Worm (Caenorhabditis elegans) whole organism, L1 larva: ENCODE measurements around the gene str-77.

ENCODE experiments used
- C04F5.9 ChIP-seq: sonication (generic microtip); optimal IDR thresholded peaks from 2 replicates; lab custom pipeline; 2016; ENCODE audit warnings: missing genetic modification characterization, missing compliant biosample characterization
- C34B4.2 ChIP-seq: sonication (generic microtip); optimal IDR thresholded peaks from 2 replicates; lab custom pipeline; 2017; ENCODE audit warnings: mild to moderate bottlenecking, missing genetic modification characterization, missing compliant biosample characterization
- Y116A8C.19 ChIP-seq: sonication (generic microtip); optimal IDR thresholded peaks from 2 replicates; lab custom pipeline; 2016; ENCODE audit warnings: missing compliant biosample characterization, missing genetic modification characterization, borderline replicate concordance
- aha-1 ChIP-seq: fragments of 150-350 bp; optimal IDR thresholded peaks from 2 replicates; lab custom pipeline; 2014; ENCODE audit warnings: missing biosample characterization, missing genetic modification characterization
- alr-1 ChIP-seq: fragments of 200-800 bp; sonication (Bioruptor generic); optimal IDR thresholded peaks from 2 replicates; lab custom pipeline; 2018; ENCODE audit warnings: borderline replicate concordance, mild to moderate bottlenecking, missing genetic modification characterization, missing compliant biosample characterization
- ama-1 ChIP-seq: fragments of 150-350 bp; optimal IDR thresholded peaks from 2 replicates; lab custom pipeline; 2014
- blmp-1 ChIP-seq: fragments of 150-350 bp; optimal IDR thresholded peaks from 2 replicates; lab custom pipeline; 2014; ENCODE audit warnings: missing biosample characterization, missing genetic modification characterization
- dpl-1 ChIP-seq, 3 experiments: fragments of 150-350 bp in 2 of 3; sonication (generic microtip) in 1 of 3; optimal IDR thresholded peaks; 2 replicates each; lab custom pipeline; 2014 to 2017; ENCODE audit warnings: missing biosample characterization in 3 of 3, missing genetic modification characterization in 3 of 3, missing genetic modification reagents in 3 of 3
- efl-1 ChIP-seq, 4 experiments: fragments of 150-350 bp; optimal IDR thresholded peaks in 3 of 4; peaks in 1 of 4; 1 replicate in 1 of 4; 2 replicates in 3 of 4; lab custom pipeline; 2014; ENCODE audit warnings: missing biosample characterization in 2 of 4, missing genetic modification characterization in 2 of 4, missing genetic modification reagents in 2 of 4
- efl-3 ChIP-seq: fragments of 200-800 bp; sonication (Bioruptor generic); optimal IDR thresholded peaks from 2 replicates; lab custom pipeline; 2018; ENCODE audit warnings: mild to moderate bottlenecking, missing genetic modification characterization, missing compliant biosample characterization
- egl-13 ChIP-seq: sonication (generic microtip); optimal IDR thresholded peaks from 2 replicates; lab custom pipeline; 2016; ENCODE audit warnings: missing genotype, missing genetic modification reagents, missing genetic modification characterization, missing compliant biosample characterization
- elt-2 ChIP-seq: sonication (generic microtip); optimal IDR thresholded peaks from 2 replicates; lab custom pipeline; 2016; ENCODE audit warnings: missing genetic modification characterization, mild to moderate bottlenecking, inconsistent platforms, missing compliant biosample characterization, missing genetic modification reagents
- elt-3 ChIP-seq, 6 experiments: fragments of 150-350 bp in 1 of 6; sonication (generic microtip); optimal IDR thresholded peaks; 2 replicates each; lab custom pipeline; 2017 to 2018; ENCODE audit warnings: missing biosample characterization in 6 of 6, missing genetic modification characterization in 6 of 6, inconsistent platforms in 1 of 6
- fkh-10 ChIP-seq: sonication (generic microtip); optimal IDR thresholded peaks from 2 replicates; lab custom pipeline; 2017; ENCODE audit warnings: missing biosample characterization, missing genetic modification reagents, missing genetic modification characterization
- fkh-4 ChIP-seq: sonication (generic microtip); optimal IDR thresholded peaks from 2 replicates; lab custom pipeline; 2016; ENCODE audit warnings: missing compliant biosample characterization, missing genetic modification characterization, borderline replicate concordance
- fkh-8 ChIP-seq: sonication (generic microtip); optimal IDR thresholded peaks from 2 replicates; lab custom pipeline; 2016; ENCODE audit warnings: mild to moderate bottlenecking, missing genetic modification characterization, missing compliant biosample characterization
- hlh-17 ChIP-seq: fragments of 200-800 bp; sonication (Bioruptor generic); optimal IDR thresholded peaks from 2 replicates; lab custom pipeline; 2018; ENCODE audit warnings: missing genetic modification characterization, mild to moderate bottlenecking, missing compliant biosample characterization, moderate library complexity, borderline replicate concordance
- hpl-2 ChIP-seq: fragments of 150-350 bp; optimal IDR thresholded peaks from 2 replicates; lab custom pipeline; 2014; ENCODE audit warnings: missing biosample characterization, missing genetic modification reagents, missing genetic modification characterization
- irx-1 ChIP-seq: sonication (generic microtip); optimal IDR thresholded peaks from 2 replicates; lab custom pipeline; 2016; ENCODE audit warnings: missing genetic modification characterization, missing compliant biosample characterization
- jun-1 ChIP-seq: fragments of 150-350 bp; optimal IDR thresholded peaks from 2 replicates; lab custom pipeline; 2014; ENCODE audit warnings: missing biosample characterization, missing genetic modification reagents, missing genetic modification characterization
- lin-14 ChIP-seq: fragments of 200-800 bp; sonication (Bioruptor generic); optimal IDR thresholded peaks from 2 replicates; lab custom pipeline; 2018; ENCODE audit warnings: mild to moderate bottlenecking, missing genetic modification characterization, moderate library complexity, missing compliant biosample characterization
- lsy-2 ChIP-seq, 2 experiments: fragments of 150-350 bp; optimal IDR thresholded peaks; 2 replicates each; lab custom pipeline; 2014; ENCODE audit warnings: missing biosample characterization in 2 of 2, missing genetic modification characterization in 2 of 2
- mdl-1 ChIP-seq, 2 experiments: fragments of 150-350 bp; optimal IDR thresholded peaks; 2 replicates each; lab custom pipeline; 2014 to 2017; ENCODE audit warnings: missing biosample characterization in 2 of 2, missing genetic modification characterization in 2 of 2, inconsistent platforms in 1 of 2
- mep-1 ChIP-seq: fragments of 150-350 bp; optimal IDR thresholded peaks from 2 replicates; lab custom pipeline; 2014; ENCODE audit warnings: missing biosample characterization, missing genetic modification characterization
- nhr-12 ChIP-seq: sonication (generic microtip); optimal IDR thresholded peaks from 2 replicates; lab custom pipeline; 2017; ENCODE audit warnings: missing biosample characterization, missing genetic modification characterization
- nhr-19 ChIP-seq: fragments of 200-800 bp; sonication (Bioruptor generic); conservative IDR thresholded peaks from 2 replicates; pipeline ENCODE4 v1.3.6; 2022; ENCODE audit warnings: missing genetic modification characterization, missing compliant biosample characterization
- nhr-20 ChIP-seq: sonication (generic microtip); optimal IDR thresholded peaks from 2 replicates; lab custom pipeline; 2016; ENCODE audit warnings: mild to moderate bottlenecking, missing genetic modification characterization, missing compliant biosample characterization
- nhr-71 ChIP-seq: sonication (generic microtip); optimal IDR thresholded peaks from 2 replicates; lab custom pipeline; 2016; ENCODE audit warnings: mild to moderate bottlenecking, missing genetic modification characterization, moderate library complexity, missing compliant biosample characterization
- nhr-84 ChIP-seq: sonication (generic microtip); optimal IDR thresholded peaks from 2 replicates; lab custom pipeline; 2017; ENCODE audit warnings: missing biosample characterization, missing genetic modification characterization
- nhr-85 ChIP-seq: sonication (generic microtip); peaks from one replicate; lab custom pipeline; 2016; ENCODE audit warnings: missing genetic modification characterization, inconsistent platforms, missing compliant biosample characterization
- pag-3 ChIP-seq: sonication (generic microtip); optimal IDR thresholded peaks from 2 replicates; lab custom pipeline; 2017; ENCODE audit warnings: missing genetic modification characterization, mild to moderate bottlenecking, missing compliant biosample characterization, antibody characterized with exemption, borderline replicate concordance; ENCODE audit not compliant: insufficient read depth
- skn-1 ChIP-seq: fragments of 150-350 bp; optimal IDR thresholded peaks from 2 replicates; lab custom pipeline; 2014; ENCODE audit warnings: missing biosample characterization, missing genetic modification characterization
- sptf-1 ChIP-seq: fragments of 150-350 bp; optimal IDR thresholded peaks from 2 replicates; lab custom pipeline; 2014; ENCODE audit warnings: missing biosample characterization, missing genetic modification characterization
- swsn-7 ChIP-seq: sonication (generic microtip); optimal IDR thresholded peaks from 2 replicates; lab custom pipeline; 2016; ENCODE audit warnings: missing genetic modification characterization, missing compliant biosample characterization
- tbx-2 ChIP-seq: sonication (generic microtip); optimal IDR thresholded peaks from 2 replicates; lab custom pipeline; 2016; ENCODE audit warnings: missing genetic modification characterization, missing compliant biosample characterization
- unc-130 ChIP-seq: fragments of 150-350 bp; optimal IDR thresholded peaks from 2 replicates; lab custom pipeline; 2017; ENCODE audit warnings: missing biosample characterization, missing genetic modification characterization, inconsistent platforms
- unc-62 ChIP-seq: fragments of 150-350 bp; optimal IDR thresholded peaks from 2 replicates; lab custom pipeline; 2014; ENCODE audit warnings: missing biosample characterization, missing genetic modification reagents, missing genetic modification characterization
- unc-98 ChIP-seq: fragments of 200-800 bp; sonication (Bioruptor generic); IDR thresholded peaks from 2 replicates; pipeline ENCODE4 v1.3.6; 2022; ENCODE audit warnings: missing genetic modification characterization, missing compliant biosample characterization
- zip-4 ChIP-seq: fragments of 200-800 bp; sonication (Bioruptor generic); optimal IDR thresholded peaks from 2 replicates; lab custom pipeline; 2018; ENCODE audit warnings: mild to moderate bottlenecking, missing genetic modification characterization, moderate library complexity, missing compliant biosample characterization

str-77 gene

DNA sequence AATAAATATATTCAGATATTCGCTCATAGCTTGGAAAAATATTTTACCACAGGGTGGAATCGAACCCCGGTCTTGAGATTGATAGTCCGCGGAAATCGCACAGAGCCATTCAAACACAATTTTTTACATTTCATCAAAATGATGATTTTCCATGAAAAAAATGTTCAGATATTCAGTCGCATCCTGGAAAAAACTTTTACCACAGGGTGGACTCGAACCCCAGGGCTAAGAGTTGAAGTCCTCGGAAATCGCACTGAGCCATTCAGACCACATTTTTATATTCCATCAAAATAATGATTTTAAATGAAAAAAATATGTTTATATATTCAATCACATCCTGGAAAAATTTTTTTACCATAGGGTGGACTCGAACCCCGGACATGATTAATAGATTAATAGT, 3.8 kb downstream of the str-77 start:
- TF ChIP-seq tbx-2 (tag; lab: Kevin White, UChicago) (no peak), elt-2 (tag; lab: Kevin White, UChicago) (no peak), unc-130 (no peak), dpl-1 (GFP tag; optimal IDR thresholded peaks at IDR 0.05; lab: Kevin White, UChicago) (no peak), fkh-10 (GFP tag; lab: Kevin White, UChicago) (no peak), Y116A8C.19 (tag; lab: Kevin White, UChicago) (no peak), efl-1 (optimal IDR thresholded peaks at IDR 0.05; lab: Kevin White, UChicago) (no peak), efl-1 (GFP tag; optimal IDR thresholded peaks at IDR 0.05 in 1 of 2; lab: Kevin White, UChicago) (no peak), hlh-17 (GFP tag; lab: Kevin White, UChicago) (no peak), hpl-2 (GFP tag; lab: Kevin White, UChicago) (no peak), lsy-2 (tag; optimal IDR thresholded peaks at IDR 0.05; lab: Kevin White, UChicago) (no peak), egl-13 (tag; lab: Kevin White, UChicago) (no peak), nhr-12 (tag; lab: Kevin White, UChicago) (no peak), zip-4 (GFP tag; lab: Kevin White, UChicago) (no peak), nhr-71 (tag; lab: Kevin White, UChicago) (no peak), sptf-1 (no peak)

DNA sequence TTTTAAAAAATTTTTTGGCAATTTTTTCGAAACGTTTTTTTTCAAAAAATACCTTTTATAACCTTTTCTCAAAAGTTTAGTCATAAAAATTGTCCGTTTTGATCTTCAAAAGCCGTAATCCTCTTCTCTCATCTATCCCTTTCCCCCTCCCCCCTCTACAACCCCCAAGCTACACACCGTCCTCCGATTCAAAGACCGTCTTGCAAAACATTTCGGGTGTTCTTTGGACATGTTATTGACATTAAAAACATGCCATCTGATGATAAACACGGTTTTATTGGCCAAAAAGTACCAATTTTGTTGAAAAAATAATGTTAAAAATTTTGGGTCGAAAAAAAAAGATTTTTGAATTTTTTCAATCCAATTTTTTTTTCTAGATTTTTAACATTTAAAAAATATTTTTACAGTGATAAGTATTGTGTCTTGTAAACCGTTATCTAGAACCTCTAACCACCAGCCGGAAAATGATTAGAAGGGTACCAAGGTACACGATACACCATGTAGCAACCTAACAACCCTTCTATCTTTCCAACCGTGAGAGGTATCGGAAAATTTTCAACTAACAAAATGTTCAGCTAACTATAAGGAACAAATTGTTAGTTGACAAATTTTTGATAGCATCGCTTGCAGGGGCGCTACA, 4.5 kb downstream of the str-77 start:
- no peak for TF ChIP-seq fkh-8
- no peak for TF ChIP-seq alr-1 (tag; lab: Kevin White, UChicago)
- no peak for TF ChIP-seq swsn-7 (tag; lab: Kevin White, UChicago)
- TF ChIP-seq aha-1 (tag; lab: Kevin White, UChicago) = no peak
- TF ChIP-seq lin-14 (GFP tag; lab: Kevin White, UChicago) = peak; percentile 19
- TF ChIP-seq efl-3 (GFP tag; lab: Kevin White, UChicago) = no peak
- TF ChIP-seq unc-130 = no peak
- no peak for TF ChIP-seq efl-1 (optimal IDR thresholded peaks at IDR 0.05; lab: Kevin White, UChicago)
- TF ChIP-seq efl-1 (GFP tag; optimal IDR thresholded peaks at IDR 0.05 in 1 of 2; lab: Kevin White, UChicago) = no peak
- TF ChIP-seq nhr-85 (tag; lab: Kevin White, UChicago) = peak; percentile 76
- TF ChIP-seq pag-3 (tag; lab: Kevin White, UChicago) = no peak
- no peak for TF ChIP-seq sptf-1
- no peak for TF ChIP-seq fkh-10 (GFP tag; lab: Kevin White, UChicago)
- TF ChIP-seq C04F5.9 (tag; lab: Kevin White, UChicago) = no peak
- no peak for TF ChIP-seq ama-1
- peak in 2 of 6 experiments; percentile 4 to 19 for TF ChIP-seq elt-3 (tag; optimal IDR thresholded peaks at IDR 0.05; lab: Kevin White, UChicago)
- peak in 1 of 2 experiments; percentile 9 for TF ChIP-seq mdl-1 (tag; optimal IDR thresholded peaks at IDR 0.05; lab: Kevin White, UChicago)
- no peak for TF ChIP-seq jun-1 (tag; lab: Kevin White, UChicago)
- no peak for TF ChIP-seq irx-1 (tag; lab: Kevin White, UChicago)
- peak; percentile 73 for TF ChIP-seq nhr-19
- TF ChIP-seq nhr-84 (tag; lab: Kevin White, UChicago) = no peak
- no peak for TF ChIP-seq mep-1
- TF ChIP-seq elt-2 (tag; lab: Kevin White, UChicago) = peak; percentile 17
- no peak for TF ChIP-seq Y116A8C.19 (tag; lab: Kevin White, UChicago)
- no peak for TF ChIP-seq skn-1 (tag; lab: Kevin White, UChicago)
- TF ChIP-seq blmp-1 (tag; lab: Kevin White, UChicago) = peak; percentile 49
- TF ChIP-seq dpl-1 (GFP tag; optimal IDR thresholded peaks at IDR 0.05; lab: Kevin White, UChicago) = no peak
- peak; percentile 17 for TF ChIP-seq nhr-20 (tag; lab: Kevin White, UChicago)

DNA sequence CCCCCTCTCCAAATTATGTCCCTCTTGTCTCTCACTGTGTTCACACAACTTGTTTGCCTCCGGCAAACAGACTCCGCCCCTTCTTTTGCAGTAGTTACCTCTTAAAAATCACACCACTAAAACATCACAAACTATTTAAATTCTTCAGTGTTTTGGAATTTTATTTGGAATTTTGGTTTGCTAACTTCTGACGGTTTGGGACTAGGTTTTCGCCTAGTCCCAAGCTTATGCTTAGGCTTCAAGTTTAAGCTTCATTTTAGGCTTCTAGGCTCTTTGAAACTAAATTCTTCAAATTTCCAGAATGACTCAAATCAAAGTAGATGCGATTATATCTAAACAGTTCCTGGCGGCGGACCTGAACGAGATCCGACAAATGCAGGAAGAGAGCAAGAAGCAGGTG, 6.0 kb downstream of the str-77 start, which contains the start of gene fat-5:
Gene fat-5, plus strand, starts transcription at position 301 of the 400 bp plus-strand sequence.
- TF ChIP-seq fkh-10 (GFP tag; lab: Kevin White, UChicago) (no peak), C34B4.2 (tag; lab: Kevin White, UChicago) (no peak), unc-98 (GFP tag; lab: Robert Waterston, UW) (no peak), unc-62 (GFP tag; lab: Kevin White, UChicago) (no peak), fkh-4 (tag; lab: Kevin White, UChicago) (no peak)
